Worm (Caenorhabditis elegans): ENCODE results near the gene srt-20.

The srt-20 gene

ce11 chrV:4256474-4256873, 22.2 kb downstream of the srt-20 start, which contains the start of gene srt-14:
TSS of gene srt-14 (minus strand) at chrV:4256574.
- no peak for TF ChIP-seq Y22D7AL.16 (tag; optimal IDR thresholded peaks at IDR 0.05)
- TF ChIP-seq hlh-13 (GFP tag; optimal IDR thresholded peaks at IDR 0.05), result no peak
- TF ChIP-seq C38D4.7 (GFP tag; optimal IDR thresholded peaks at IDR 0.05), result no peak
- TF ChIP-seq nhr-232 (tag; optimal IDR thresholded peaks at IDR 0.05), result no peak
- TF ChIP-seq unc-3 (GFP tag; conservative IDR thresholded peaks at IDR 0.05), result no peak
- TF ChIP-seq unc-3 (tag; optimal IDR thresholded peaks at IDR 0.05), result no peak
- TF ChIP-seq hlh-8 (tag; optimal IDR thresholded peaks at IDR 0.05), result no peak
- TF ChIP-seq ceh-45 (GFP tag; IDR thresholded peaks at IDR 0.05), result no peak
- TF ChIP-seq ahr-1 (tag; optimal IDR thresholded peaks at IDR 0.05), result no peak
- no peak for TF ChIP-seq pax-1 (tag; optimal IDR thresholded peaks at IDR 0.05)
- no peak for TF ChIP-seq sdc-2 (tag; optimal IDR thresholded peaks at IDR 0.05)
- no peak for TF ChIP-seq odd-2 (tag; optimal IDR thresholded peaks at IDR 0.05)
- no peak for TF ChIP-seq T23F11.4 (GFP tag; optimal IDR thresholded peaks at IDR 0.05)
- TF ChIP-seq fkh-6 (tag; optimal IDR thresholded peaks at IDR 0.05), result no peak
- no peak for TF ChIP-seq ceh-14 (tag; optimal IDR thresholded peaks at IDR 0.05)
- no peak for TF ChIP-seq syd-9 (tag; optimal IDR thresholded peaks at IDR 0.05)
- TF ChIP-seq ama-1 (optimal IDR thresholded peaks at IDR 0.05), result no peak
- no peak for TF ChIP-seq ztf-16 (tag; optimal IDR thresholded peaks at IDR 0.05)
- no peak for TF ChIP-seq K09A11.1 (tag; optimal IDR thresholded peaks at IDR 0.05; ENCODE audit: insufficient read depth)

ce11 chrV:4250047-4250446, 28.6 kb downstream of the srt-20 start, which contains the start of gene srt-13:
TSS of gene srt-13 (minus strand) at chrV:4250147.
- TF ChIP-seq sdc-2 (tag; optimal IDR thresholded peaks at IDR 0.05) (no peak), gmeb-2 (tag; optimal IDR thresholded peaks at IDR 0.05) (no peak), ceh-14 (tag; optimal IDR thresholded peaks at IDR 0.05) (no peak), npax-4 (tag; optimal IDR thresholded peaks at IDR 0.05) (no peak), ceh-18 (tag; optimal IDR thresholded peaks at IDR 0.05) (no peak), odd-2 (tag; optimal IDR thresholded peaks at IDR 0.05) (no peak), pag-3 (tag; optimal IDR thresholded peaks at IDR 0.05; ENCODE audit: borderline replicate concordance) (no peak), elt-4 (tag; optimal IDR thresholded peaks at IDR 0.05) (no peak), sox-4 (tag; optimal IDR thresholded peaks at IDR 0.05) (no peak), pqm-1 (tag; optimal IDR thresholded peaks at IDR 0.05) (no peak), ceh-45 (GFP tag; IDR thresholded peaks at IDR 0.05) (no peak), ama-1 (optimal IDR thresholded peaks at IDR 0.05) (no peak), lim-6 (tag; optimal IDR thresholded peaks at IDR 0.05) (no peak), che-1 (tag; optimal IDR thresholded peaks at IDR 0.05) (no peak), ceh-22 (tag; optimal IDR thresholded peaks at IDR 0.05) (no peak), ceh-2 (tag; optimal IDR thresholded peaks at IDR 0.05) (no peak), ceh-48 (tag; optimal IDR thresholded peaks at IDR 0.05) (no peak), ceh-31 (tag; optimal IDR thresholded peaks at IDR 0.05) (no peak)

- TF ChIP-seq K02D7.2 (tag; optimal IDR thresholded peaks at IDR 0.05), result no peak
- TF ChIP-seq ceh-48 (tag; optimal IDR thresholded peaks at IDR 0.05), result no peak
- no peak for TF ChIP-seq tbx-7 (tag; optimal IDR thresholded peaks at IDR 0.05)
- no peak for TF ChIP-seq ttx-3 (tag; optimal IDR thresholded peaks at IDR 0.05)
- no peak for TF ChIP-seq tbx-2 (tag; optimal IDR thresholded peaks at IDR 0.05)
- TF ChIP-seq ama-1 (optimal IDR thresholded peaks at IDR 0.05), result no peak
- no peak for TF ChIP-seq elt-4 (tag; optimal IDR thresholded peaks at IDR 0.05)
- TF ChIP-seq nhr-232 (tag; optimal IDR thresholded peaks at IDR 0.05), result no peak
Measured at ce11 chrV:4248359-4248758, 30.3 kb downstream of the srt-20 start.

- no peak for TF ChIP-seq ceh-31 (tag; optimal IDR thresholded peaks at IDR 0.05)
- TF ChIP-seq zip-5 (tag; optimal IDR thresholded peaks at IDR 0.05), result no peak
- no peak for TF ChIP-seq ets-4 (tag; optimal IDR thresholded peaks at IDR 0.05)
Measured at ce11 chrV:4242431-4242830, 36.2 kb downstream of the srt-20 start, which contains the start of gene srt-12. TSS of gene srt-12 (minus strand) at chrV:4242531.

All from whole organism, late embryonic.